Worm (Caenorhabditis elegans) whole organism, L1 larva: ENCODE measurements around the gene M163.5.

Source experiments
- C04F5.9 ChIP-seq: sonication (generic microtip); optimal IDR thresholded peaks from 2 replicates; lab custom pipeline; 2016; ENCODE audit warnings: missing genetic modification characterization, missing compliant biosample characterization
- C16A3.4 ChIP-seq: fragments of 150-350 bp; optimal IDR thresholded peaks from 2 replicates; lab custom pipeline; 2014; ENCODE audit warnings: missing biosample characterization, missing genetic modification characterization
- C34B4.2 ChIP-seq: sonication (generic microtip); optimal IDR thresholded peaks from 2 replicates; lab custom pipeline; 2017; ENCODE audit warnings: mild to moderate bottlenecking, missing genetic modification characterization, missing compliant biosample characterization
- aha-1 ChIP-seq: fragments of 150-350 bp; optimal IDR thresholded peaks from 2 replicates; lab custom pipeline; 2014; ENCODE audit warnings: missing biosample characterization, missing genetic modification characterization
- alr-1 ChIP-seq: fragments of 200-800 bp; sonication (Bioruptor generic); optimal IDR thresholded peaks from 2 replicates; lab custom pipeline; 2018; ENCODE audit warnings: borderline replicate concordance, mild to moderate bottlenecking, missing genetic modification characterization, missing compliant biosample characterization
- ama-1 ChIP-seq: fragments of 150-350 bp; optimal IDR thresholded peaks from 2 replicates; lab custom pipeline; 2014
- ceh-63 ChIP-seq: fragments of 200-800 bp; sonication (Bioruptor generic); optimal IDR thresholded peaks from 2 replicates; lab custom pipeline; 2018; ENCODE audit warnings: mild to moderate bottlenecking, missing genetic modification characterization, missing compliant biosample characterization
- ceh-88 ChIP-seq: fragments of 200-800 bp; sonication (Bioruptor generic); IDR thresholded peaks from 2 replicates; pipeline ENCODE4 v1.3.6; 2022; ENCODE audit warnings: missing genetic modification characterization, missing compliant biosample characterization
- ceh-90 ChIP-seq: sonication (generic microtip); optimal IDR thresholded peaks from 2 replicates; lab custom pipeline; 2016; ENCODE audit warnings: missing genetic modification characterization, missing compliant biosample characterization
- elt-2 ChIP-seq: sonication (generic microtip); optimal IDR thresholded peaks from 2 replicates; lab custom pipeline; 2016; ENCODE audit warnings: missing genetic modification characterization, mild to moderate bottlenecking, inconsistent platforms, missing compliant biosample characterization, missing genetic modification reagents
- ets-5 ChIP-seq: fragments of 200-800 bp; sonication (Bioruptor generic); IDR thresholded peaks from 2 replicates; pipeline ENCODE4 v1.3.6; 2022; ENCODE audit warnings: missing genetic modification characterization, missing compliant biosample characterization
- fkh-4 ChIP-seq: sonication (generic microtip); optimal IDR thresholded peaks from 2 replicates; lab custom pipeline; 2016; ENCODE audit warnings: missing compliant biosample characterization, missing genetic modification characterization, borderline replicate concordance
- fkh-8 ChIP-seq: sonication (generic microtip); optimal IDR thresholded peaks from 2 replicates; lab custom pipeline; 2016; ENCODE audit warnings: mild to moderate bottlenecking, missing genetic modification characterization, missing compliant biosample characterization
- grh-1 ChIP-seq: fragments of 200-800 bp; sonication (Bioruptor generic); IDR thresholded peaks from 2 replicates; pipeline ENCODE4 v1.3.6; 2022; ENCODE audit warnings: missing genetic modification reagents, missing genetic modification characterization, missing compliant biosample characterization
- hlh-17 ChIP-seq: fragments of 200-800 bp; sonication (Bioruptor generic); optimal IDR thresholded peaks from 2 replicates; lab custom pipeline; 2018; ENCODE audit warnings: missing genetic modification characterization, mild to moderate bottlenecking, missing compliant biosample characterization, moderate library complexity, borderline replicate concordance
- hlh-4 ChIP-seq: sonication (generic microtip); optimal IDR thresholded peaks from 2 replicates; lab custom pipeline; 2016; ENCODE audit warnings: mild to moderate bottlenecking, missing genetic modification characterization, missing compliant biosample characterization
- hpl-2 ChIP-seq: fragments of 150-350 bp; optimal IDR thresholded peaks from 2 replicates; lab custom pipeline; 2014; ENCODE audit warnings: missing biosample characterization, missing genetic modification reagents, missing genetic modification characterization
- irx-1 ChIP-seq: sonication (generic microtip); optimal IDR thresholded peaks from 2 replicates; lab custom pipeline; 2016; ENCODE audit warnings: missing genetic modification characterization, missing compliant biosample characterization
- jun-1 ChIP-seq: fragments of 150-350 bp; optimal IDR thresholded peaks from 2 replicates; lab custom pipeline; 2014; ENCODE audit warnings: missing biosample characterization, missing genetic modification reagents, missing genetic modification characterization
- lin-13 ChIP-seq: fragments of 150-350 bp; optimal IDR thresholded peaks from 2 replicates; lab custom pipeline; 2014; ENCODE audit warnings: missing biosample characterization, missing genetic modification reagents, missing genetic modification characterization
- lin-35 ChIP-seq, 2 experiments: fragments of 150-350 bp; optimal IDR thresholded peaks; 2 replicates each; lab custom pipeline; 2014; ENCODE audit warnings: missing biosample characterization in 2 of 2, missing genetic modification characterization in 2 of 2, missing genetic modification reagents in 2 of 2
- lir-3 ChIP-seq: sonication (generic microtip); optimal IDR thresholded peaks from 2 replicates; lab custom pipeline; 2016; ENCODE audit warnings: mild to moderate bottlenecking, missing genetic modification characterization, moderate library complexity, missing compliant biosample characterization; ENCODE audit not compliant: poor library complexity
- mdl-1 ChIP-seq, 2 experiments: fragments of 150-350 bp; optimal IDR thresholded peaks; 2 replicates each; lab custom pipeline; 2014 to 2017; ENCODE audit warnings: missing biosample characterization in 2 of 2, missing genetic modification characterization in 2 of 2, inconsistent platforms in 1 of 2
- mef-2 ChIP-seq: fragments of 150-350 bp; optimal IDR thresholded peaks from 2 replicates; lab custom pipeline; 2014; ENCODE audit warnings: missing biosample characterization, missing genetic modification characterization
- mep-1 ChIP-seq: fragments of 150-350 bp; optimal IDR thresholded peaks from 2 replicates; lab custom pipeline; 2014; ENCODE audit warnings: missing biosample characterization, missing genetic modification characterization
- nhr-20 ChIP-seq: sonication (generic microtip); optimal IDR thresholded peaks from 2 replicates; lab custom pipeline; 2016; ENCODE audit warnings: mild to moderate bottlenecking, missing genetic modification characterization, missing compliant biosample characterization
- nhr-237 ChIP-seq: fragments of 150-350 bp; optimal IDR thresholded peaks from 2 replicates; lab custom pipeline; 2014; ENCODE audit warnings: missing biosample characterization, missing genetic modification characterization
- nhr-28 ChIP-seq: fragments of 150-350 bp; optimal IDR thresholded peaks from 2 replicates; lab custom pipeline; 2014; ENCODE audit warnings: missing biosample characterization, missing genetic modification characterization
- nhr-47 ChIP-seq: sonication (generic microtip); optimal IDR thresholded peaks from 2 replicates; lab custom pipeline; 2016; ENCODE audit warnings: mild to moderate bottlenecking, missing genetic modification characterization, moderate library complexity, missing compliant biosample characterization
- nhr-71 ChIP-seq: sonication (generic microtip); optimal IDR thresholded peaks from 2 replicates; lab custom pipeline; 2016; ENCODE audit warnings: mild to moderate bottlenecking, missing genetic modification characterization, moderate library complexity, missing compliant biosample characterization
- nhr-76 ChIP-seq: sonication (generic microtip); optimal IDR thresholded peaks from 2 replicates; lab custom pipeline; 2017; ENCODE audit warnings: missing biosample characterization, missing genetic modification characterization
- nhr-90 ChIP-seq: sonication (generic microtip); optimal IDR thresholded peaks from 2 replicates; lab custom pipeline; 2016; ENCODE audit warnings: mild to moderate bottlenecking, missing genetic modification characterization, missing compliant biosample characterization; ENCODE audit not compliant: poor library complexity
- pag-3 ChIP-seq: sonication (generic microtip); optimal IDR thresholded peaks from 2 replicates; lab custom pipeline; 2017; ENCODE audit warnings: missing genetic modification characterization, mild to moderate bottlenecking, missing compliant biosample characterization, antibody characterized with exemption, borderline replicate concordance; ENCODE audit not compliant: insufficient read depth
- pax-3 ChIP-seq: fragments of 200-800 bp; sonication (Bioruptor generic); optimal IDR thresholded peaks from 2 replicates; lab custom pipeline; 2018; ENCODE audit warnings: mild to moderate bottlenecking, missing genetic modification characterization, moderate library complexity, missing compliant biosample characterization
- pqm-1 ChIP-seq: sonication (generic microtip); optimal IDR thresholded peaks from 3 replicates; lab custom pipeline; 2017; ENCODE audit warnings: missing biosample characterization, missing genetic modification characterization
- rnt-1 ChIP-seq: sonication (generic microtip); optimal IDR thresholded peaks from 2 replicates; lab custom pipeline; 2016; ENCODE audit warnings: mild to moderate bottlenecking, missing genetic modification characterization, moderate library complexity, missing compliant biosample characterization
- skn-1 ChIP-seq: fragments of 150-350 bp; optimal IDR thresholded peaks from 2 replicates; lab custom pipeline; 2014; ENCODE audit warnings: missing biosample characterization, missing genetic modification characterization
- sup-37 ChIP-seq: fragments of 200-800 bp; sonication (Bioruptor generic); optimal IDR thresholded peaks from 2 replicates; lab custom pipeline; 2018; ENCODE audit warnings: mild to moderate bottlenecking, missing genetic modification characterization, missing compliant biosample characterization
- swsn-7 ChIP-seq: sonication (generic microtip); optimal IDR thresholded peaks from 2 replicates; lab custom pipeline; 2016; ENCODE audit warnings: missing genetic modification characterization, missing compliant biosample characterization
- tbx-2 ChIP-seq: sonication (generic microtip); optimal IDR thresholded peaks from 2 replicates; lab custom pipeline; 2016; ENCODE audit warnings: missing genetic modification characterization, missing compliant biosample characterization
- unc-86 ChIP-seq: sonication (generic microtip); optimal IDR thresholded peaks from 2 replicates; lab custom pipeline; 2016; ENCODE audit warnings: missing genetic modification characterization, missing compliant biosample characterization
- unc-98 ChIP-seq: fragments of 200-800 bp; sonication (Bioruptor generic); IDR thresholded peaks from 2 replicates; pipeline ENCODE4 v1.3.6; 2022; ENCODE audit warnings: missing genetic modification characterization, missing compliant biosample characterization
- xbp-1 ChIP-seq: sonication (generic microtip); optimal IDR thresholded peaks from 2 replicates; lab custom pipeline; 2016; ENCODE audit warnings: missing genetic modification characterization, missing compliant biosample characterization
- zip-4 ChIP-seq: fragments of 200-800 bp; sonication (Bioruptor generic); optimal IDR thresholded peaks from 2 replicates; lab custom pipeline; 2018; ENCODE audit warnings: mild to moderate bottlenecking, missing genetic modification characterization, moderate library complexity, missing compliant biosample characterization
- ztf-4 ChIP-seq: fragments of 150-350 bp; optimal IDR thresholded peaks from 2 replicates; lab custom pipeline; 2014; ENCODE audit warnings: missing biosample characterization, missing genetic modification characterization

The M163.5 gene

DNA sequence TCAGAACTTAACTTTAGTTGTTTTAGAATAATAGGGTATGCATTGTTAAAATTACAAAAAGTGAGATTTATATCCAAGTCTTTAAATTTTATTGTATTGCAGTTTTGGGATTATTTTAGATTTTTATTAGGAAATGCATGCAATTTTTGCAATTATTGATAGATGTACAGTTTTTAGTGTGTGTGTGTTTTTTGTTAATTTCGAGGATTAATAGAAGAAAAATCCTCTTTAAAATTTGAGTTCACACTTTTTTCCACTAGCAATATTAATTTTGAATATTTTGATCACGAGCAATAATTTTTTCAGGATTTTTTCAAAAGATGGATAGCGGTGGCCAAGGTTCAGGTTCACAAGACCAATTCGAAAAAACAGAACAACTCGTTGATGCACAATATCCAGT, 25.9 kb upstream of the M163.5 start, which contains the start of gene jmjd-3.2:
jmjd-3.2 (plus strand) TSS at position 301 of the 400 bp plus-strand sequence.
- TF ChIP-seq fkh-4 (no peak), nhr-47 (tag; lab: Kevin White, UChicago) (no peak), mef-2 (no peak), grh-1 (no peak), ets-5 (GFP tag; lab: Robert Waterston, UW) (no peak), xbp-1 (tag; lab: Kevin White, UChicago) (no peak), pax-3 (tag; lab: Kevin White, UChicago) (no peak), C16A3.4 (tag; lab: Kevin White, UChicago) (no peak), C34B4.2 (tag; lab: Kevin White, UChicago) (no peak)

DNA sequence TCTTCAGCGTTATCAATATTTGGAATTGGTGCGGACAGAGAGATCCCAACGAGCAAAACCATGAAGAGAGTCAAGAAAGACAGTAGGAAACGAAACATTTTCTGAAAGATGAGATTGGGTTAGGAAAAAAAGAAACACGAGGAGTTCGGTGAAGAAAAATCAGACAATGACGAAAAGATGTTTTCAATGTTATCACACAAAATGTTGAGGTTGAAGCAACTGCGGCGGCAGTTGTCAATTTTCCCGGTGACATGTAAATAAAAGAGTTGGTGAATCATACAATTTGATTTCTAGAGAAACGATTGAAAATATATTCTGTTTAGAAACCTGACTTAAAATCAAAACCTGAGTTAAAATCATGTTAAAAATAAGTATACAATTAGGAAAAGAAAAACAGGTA, 20.1 kb upstream of the M163.5 start, which contains the start of gene F23D12.7:
F23D12.7 (minus strand) TSS at position 101 of the 400 bp plus-strand sequence.
- no peak for TF ChIP-seq ceh-63 (GFP tag; lab: Kevin White, UChicago)
- TF ChIP-seq lin-35 (GFP tag; optimal IDR thresholded peaks at IDR 0.05; lab: Kevin White, UChicago): no peak
- peak; percentile 43 for TF ChIP-seq rnt-1 (tag; lab: Kevin White, UChicago)
- TF ChIP-seq lir-3 (tag; lab: Kevin White, UChicago): no peak

DNA sequence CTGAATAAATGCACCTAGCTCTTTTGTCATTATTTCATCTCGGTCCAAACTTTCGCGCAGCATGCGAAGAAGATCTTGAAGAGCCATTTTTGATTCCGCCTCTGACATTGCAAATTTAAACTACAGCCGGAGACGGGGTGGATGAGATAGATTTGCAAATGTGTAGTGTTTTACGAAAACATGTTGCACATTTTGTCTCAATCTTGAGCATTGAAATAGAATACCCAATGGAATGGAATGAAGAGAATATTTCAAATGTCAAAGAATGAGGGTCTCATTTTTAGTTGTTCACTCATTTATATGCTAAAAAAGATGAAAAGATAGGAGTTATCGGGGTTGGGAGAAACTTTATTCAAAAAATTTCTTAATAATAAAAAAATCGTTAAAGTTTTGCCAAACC, 18.4 kb upstream of the M163.5 start, which contains the start of gene Y66C5A.1:
Y66C5A.1 (minus strand) TSS at position 101 of the 400 bp plus-strand sequence.
- TF ChIP-seq nhr-90 (tag; lab: Kevin White, UChicago): no peak
- TF ChIP-seq nhr-237: no peak
- TF ChIP-seq ceh-88 (GFP tag; lab: Robert Waterston, UW): no peak
- TF ChIP-seq grh-1: no peak
- TF ChIP-seq hlh-4: no peak
- TF ChIP-seq mdl-1 (tag; optimal IDR thresholded peaks at IDR 0.05; lab: Kevin White, UChicago): no peak
- no peak for TF ChIP-seq pag-3

DNA sequence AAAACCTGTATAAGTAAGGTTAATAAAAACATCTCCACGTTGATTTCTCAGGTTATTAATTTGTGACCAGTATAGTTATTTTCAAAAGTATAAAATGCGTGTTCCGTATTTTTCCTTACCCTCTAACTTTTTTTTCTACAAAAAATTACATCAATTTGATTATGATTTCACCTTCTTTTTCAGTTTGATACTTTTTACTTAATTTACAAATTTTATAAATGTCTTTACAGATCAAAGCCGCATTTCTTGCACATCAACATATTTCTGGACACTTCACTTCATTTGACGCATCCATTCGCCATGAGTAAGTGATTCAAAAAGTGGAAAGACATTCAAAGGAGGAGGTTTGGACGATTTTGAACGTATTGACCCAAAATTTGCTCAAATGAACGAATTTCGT, 13.4 kb upstream of the M163.5 start, which contains the start of gene Y66C5A.2:
Y66C5A.2 (plus strand) TSS at position 301 of the 400 bp plus-strand sequence.
- TF ChIP-seq ceh-90 (tag; lab: Kevin White, UChicago) (no peak), skn-1 (tag; lab: Kevin White, UChicago) (no peak), grh-1 (no peak), hlh-17 (GFP tag; lab: Kevin White, UChicago) (no peak), nhr-20 (tag; lab: Kevin White, UChicago) (no peak), mep-1 (no peak), rnt-1 (tag; lab: Kevin White, UChicago) (no peak), fkh-4 (no peak), ztf-4 (tag; lab: Kevin White, UChicago) (no peak), alr-1 (tag; lab: Kevin White, UChicago) (no peak), ama-1 (lab: Kevin White, UChicago) (no peak), pqm-1 (tag; lab: Kevin White, UChicago) (no peak), unc-98 (no peak), sup-37 (no peak), lin-13 (GFP tag; lab: Kevin White, UChicago) (no peak), fkh-8 (no peak), C04F5.9 (no peak), elt-2 (no peak), aha-1 (tag; lab: Kevin White, UChicago) (no peak), tbx-2 (tag; lab: Kevin White, UChicago) (no peak)

DNA sequence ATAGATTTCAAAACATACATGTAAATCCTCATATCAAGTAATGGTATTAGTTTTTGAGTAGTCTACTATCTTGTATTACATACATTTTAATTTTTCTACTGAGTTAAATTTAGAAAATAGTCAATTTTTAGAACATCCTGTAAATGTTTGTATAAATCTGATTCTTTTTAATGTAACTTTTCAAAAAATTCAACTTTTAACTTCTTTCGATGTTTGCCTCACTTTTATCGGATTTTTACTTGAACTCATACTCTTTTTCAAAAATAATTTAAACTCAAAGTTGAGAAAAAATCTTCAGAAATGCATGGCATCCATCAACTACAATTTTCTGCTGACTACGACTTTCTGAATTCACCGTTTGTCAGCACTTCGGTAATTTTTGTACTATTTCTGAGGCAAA, 9.3 kb upstream of the M163.5 start, which contains the start of gene M163.7:
M163.7 (plus strand) TSS at position 301 of the 400 bp plus-strand sequence.
- TF ChIP-seq zip-4 (GFP tag; lab: Kevin White, UChicago): no peak
- TF ChIP-seq nhr-76 (tag; lab: Kevin White, UChicago): no peak
- TF ChIP-seq C04F5.9: no peak
- TF ChIP-seq ceh-88 (GFP tag; lab: Robert Waterston, UW): no peak
- no peak for TF ChIP-seq hpl-2 (GFP tag; lab: Kevin White, UChicago)
- no peak for TF ChIP-seq nhr-28 (tag; lab: Kevin White, UChicago)
- no peak for TF ChIP-seq mef-2
- TF ChIP-seq unc-86 (tag; lab: Kevin White, UChicago): no peak
- TF ChIP-seq swsn-7 (tag; lab: Kevin White, UChicago): no peak
- TF ChIP-seq mdl-1 (tag; optimal IDR thresholded peaks at IDR 0.05; lab: Kevin White, UChicago): no peak
- no peak for TF ChIP-seq nhr-71 (tag; lab: Kevin White, UChicago)
- no peak for TF ChIP-seq irx-1 (tag; lab: Kevin White, UChicago)
- TF ChIP-seq hlh-17 (GFP tag; lab: Kevin White, UChicago): no peak
- no peak for TF ChIP-seq jun-1 (tag; lab: Kevin White, UChicago)
- TF ChIP-seq alr-1 (tag; lab: Kevin White, UChicago): no peak
